Fruit fly (Drosophila melanogaster) whole organism, prepupa: ENCODE measurements around the gene SP555.
A peak's percentile ranks its signal among the peaks of the same experiment; 100 is the strongest.

ENCODE experiments used
- CG10669 ChIP-seq: fragments of 200-800 bp; sonication (Bioruptor generic); optimal IDR thresholded peaks from 3 replicates; lab custom pipeline; 2018; ENCODE audit warnings: missing biosample characterization, mild to moderate bottlenecking, missing genetic modification characterization, moderate library complexity
- CG11294 ChIP-seq: fragments of 200-800 bp; sonication (Bioruptor generic); IDR thresholded peaks from 2 replicates; pipeline ENCODE4 v1.3.6; 2022; ENCODE audit warnings: missing biosample characterization, missing genetic modification characterization
- CG1621 ChIP-seq: fragments of 200-800 bp; sonication (Bioruptor generic); optimal IDR thresholded peaks from 3 replicates; lab custom pipeline; 2018; ENCODE audit warnings: missing biosample characterization, mild to moderate bottlenecking, missing genetic modification characterization
- CG16779 ChIP-seq: fragments of 200-800 bp; sonication (Bioruptor generic); optimal IDR thresholded peaks from 3 replicates; lab custom pipeline; 2017; ENCODE audit warnings: missing biosample characterization, mild to moderate bottlenecking, missing genetic modification characterization
- CG3032 ChIP-seq: fragments of 200-800 bp; optimal IDR thresholded peaks from 2 replicates; lab custom pipeline; 2019; ENCODE audit warnings: missing biosample characterization, mild to moderate bottlenecking, missing genetic modification characterization, moderate library complexity
- CG31627 ChIP-seq: fragments of 200-800 bp; sonication (Bioruptor generic); optimal IDR thresholded peaks from 3 replicates; lab custom pipeline; 2016; ENCODE audit warnings: missing biosample characterization, missing genetic modification characterization
- CG32006 ChIP-seq: fragments of 200-800 bp; sonication (Bioruptor generic); optimal IDR thresholded peaks from 3 replicates; lab custom pipeline; 2017; ENCODE audit warnings: missing biosample characterization, mild to moderate bottlenecking, missing genetic modification characterization
- CG34406 ChIP-seq: fragments of 200-800 bp; sonication (Bioruptor generic); optimal IDR thresholded peaks from 3 replicates; lab custom pipeline; 2016; ENCODE audit warnings: missing biosample characterization, missing genetic modification characterization
- CG3919 ChIP-seq: fragments of 200-800 bp; sonication (Bioruptor generic); optimal IDR thresholded peaks from 3 replicates; lab custom pipeline; 2016; ENCODE audit warnings: missing biosample characterization, missing genetic modification characterization
- CG4318 ChIP-seq: fragments of 200-800 bp; sonication (Bioruptor generic); optimal IDR thresholded peaks from 3 replicates; lab custom pipeline; 2017; ENCODE audit warnings: missing biosample characterization, mild to moderate bottlenecking, missing genetic modification characterization
- CG6163 ChIP-seq: fragments of 200-800 bp; sonication (Bioruptor generic); IDR thresholded peaks from 3 replicates; pipeline ENCODE4 v1.3.6; 2022; ENCODE audit warnings: missing biosample characterization, missing genetic modification characterization
- CG6276 ChIP-seq: fragments of 200-800 bp; sonication (Bioruptor generic); optimal IDR thresholded peaks from 2 replicates; lab custom pipeline; 2017; ENCODE audit warnings: missing biosample characterization, mild to moderate bottlenecking, missing genetic modification characterization
- CG6792 ChIP-seq: fragments of 200-800 bp; sonication (Bioruptor generic); optimal IDR thresholded peaks from 3 replicates; lab custom pipeline; 2016; ENCODE audit warnings: missing biosample characterization, missing genetic modification characterization
- CG6808 ChIP-seq: fragments of 200-800 bp; sonication (Bioruptor generic); optimal IDR thresholded peaks from 3 replicates; lab custom pipeline; 2017; ENCODE audit warnings: missing biosample characterization, missing genetic modification characterization, mild to moderate bottlenecking, moderate library complexity, missing genetic modification reagents
- CG8119 ChIP-seq: fragments of 200-800 bp; sonication (Bioruptor generic); IDR thresholded peaks from 3 replicates; pipeline ENCODE4 v1.3.6; 2022; ENCODE audit warnings: missing biosample characterization, missing genetic modification characterization
- CG8319 ChIP-seq: fragments of 200-800 bp; sonication (Bioruptor generic); optimal IDR thresholded peaks from 3 replicates; lab custom pipeline; 2016; ENCODE audit warnings: missing biosample characterization, missing genetic modification characterization
- CG9139 ChIP-seq: fragments of 200-800 bp; sonication (Bioruptor generic); optimal IDR thresholded peaks from 3 replicates; lab custom pipeline; 2017; ENCODE audit warnings: missing biosample characterization, mild to moderate bottlenecking, missing genetic modification characterization
- Eip75B ChIP-seq: fragments of 200-800 bp; sonication (Bioruptor generic); optimal IDR thresholded peaks from 3 replicates; lab custom pipeline; 2016; ENCODE audit warnings: missing biosample characterization, missing genetic modification characterization
- Eip78C ChIP-seq: fragments of 200-800 bp; sonication (Bioruptor generic); peaks from one replicate; lab custom pipeline; 2016; ENCODE audit warnings: missing biosample characterization, missing genetic modification characterization
- Eip93F ChIP-seq: fragments of 200-800 bp; sonication (Bioruptor generic); optimal IDR thresholded peaks from 2 replicates; lab custom pipeline; 2016; ENCODE audit warnings: missing biosample characterization, mild to moderate bottlenecking, missing genetic modification characterization
- Ets21C ChIP-seq: fragments of 200-800 bp; sonication (Bioruptor generic); optimal IDR thresholded peaks from 3 replicates; lab custom pipeline; 2016; ENCODE audit warnings: missing biosample characterization, missing genetic modification characterization
- Ets96B ChIP-seq: fragments of 200-800 bp; optimal IDR thresholded peaks from 2 replicates; lab custom pipeline; 2019; ENCODE audit warnings: missing biosample characterization, mild to moderate bottlenecking, missing genetic modification characterization, moderate library complexity
- Gug ChIP-seq: fragments of 200-800 bp; sonication (Bioruptor generic); IDR thresholded peaks from 2 replicates; pipeline ENCODE4 v1.3.6; 2022; ENCODE audit warnings: missing biosample characterization, missing genetic modification characterization
- Hr38 ChIP-seq: sonication (Bioruptor generic); optimal IDR thresholded peaks from 2 replicates; lab custom pipeline; 2016; ENCODE audit warnings: missing biosample characterization, missing genetic modification characterization
- Hr39 ChIP-seq: fragments of 200-800 bp; sonication (Bioruptor generic); optimal IDR thresholded peaks from 2 replicates; lab custom pipeline; 2016; ENCODE audit warnings: missing biosample characterization, missing genetic modification characterization
- Met ChIP-seq: fragments of 200-800 bp; sonication (Bioruptor generic); optimal IDR thresholded peaks from 3 replicates; lab custom pipeline; 2016; ENCODE audit warnings: missing biosample characterization, missing genetic modification characterization
- Smox ChIP-seq: fragments of 200-800 bp; sonication (Bioruptor generic); optimal IDR thresholded peaks from 3 replicates; lab custom pipeline; 2016; ENCODE audit warnings: missing biosample characterization, missing genetic modification characterization
- Sox102F ChIP-seq: fragments of 200-800 bp; sonication (Bioruptor generic); optimal IDR thresholded peaks from 2 replicates; lab custom pipeline; 2016; ENCODE audit warnings: missing biosample characterization, mild to moderate bottlenecking, missing genetic modification characterization
- Sox14 ChIP-seq: fragments of 200-800 bp; sonication (Bioruptor generic); optimal IDR thresholded peaks from 3 replicates; lab custom pipeline; 2016; ENCODE audit warnings: missing biosample characterization, missing genetic modification characterization
- Sox15 ChIP-seq: fragments of 200-800 bp; sonication (Bioruptor generic); optimal IDR thresholded peaks from 3 replicates; lab custom pipeline; 2016; ENCODE audit warnings: missing biosample characterization, missing genetic modification characterization
- cyc ChIP-seq: fragments of 200-800 bp; sonication (Bioruptor generic); optimal IDR thresholded peaks from 3 replicates; lab custom pipeline; 2016; ENCODE audit warnings: missing biosample characterization, missing genetic modification characterization
- dsx ChIP-seq: fragments of 200-800 bp; optimal IDR thresholded peaks from 3 replicates; lab custom pipeline; 2019; ENCODE audit warnings: missing biosample characterization, mild to moderate bottlenecking, missing genetic modification characterization, moderate library complexity; ENCODE audit not compliant: poor library complexity, severe bottlenecking
- esn ChIP-seq: fragments of 200-800 bp; sonication (Bioruptor generic); optimal IDR thresholded peaks from 2 replicates; lab custom pipeline; 2016; ENCODE audit warnings: missing biosample characterization, mild to moderate bottlenecking, missing genetic modification characterization, moderate library complexity
- fd59A ChIP-seq: fragments of 200-800 bp; sonication (Bioruptor generic); optimal IDR thresholded peaks from 2 replicates; lab custom pipeline; 2017; ENCODE audit warnings: missing biosample characterization, mild to moderate bottlenecking, missing genetic modification characterization, missing genetic modification reagents
- fkh ChIP-seq: fragments of 200-800 bp; sonication (Bioruptor generic); optimal IDR thresholded peaks from 3 replicates; lab custom pipeline; 2017; ENCODE audit warnings: missing biosample characterization, mild to moderate bottlenecking, missing genetic modification characterization, moderate library complexity
- lz ChIP-seq: fragments of 200-800 bp; sonication (Bioruptor generic); optimal IDR thresholded peaks from 3 replicates; lab custom pipeline; 2016; ENCODE audit warnings: missing biosample characterization, missing genetic modification characterization
- spab ChIP-seq: fragments of 200-800 bp; sonication (Bioruptor generic); optimal IDR thresholded peaks from 2 replicates; lab custom pipeline; 2017; ENCODE audit warnings: missing biosample characterization, mild to moderate bottlenecking, missing genetic modification characterization, missing genetic modification reagents
- ss ChIP-seq, 2 experiments: fragments of 200-800 bp; sonication (Bioruptor generic); optimal IDR thresholded peaks; 2 replicates in 1 of 2; 3 replicates in 1 of 2; lab custom pipeline; 2017 to 2018; ENCODE audit warnings: mild to moderate bottlenecking in 2 of 2, missing biosample characterization in 2 of 2, missing genetic modification characterization in 2 of 2, moderate library complexity in 1 of 2
- svp ChIP-seq: fragments of 200-800 bp; sonication (Bioruptor generic); peaks from one replicate; lab custom pipeline; 2016; ENCODE audit warnings: missing biosample characterization, missing genetic modification characterization
- topi ChIP-seq: fragments of 200-800 bp; sonication (Bioruptor generic); optimal IDR thresholded peaks from 3 replicates; lab custom pipeline; 2016; ENCODE audit warnings: missing biosample characterization, missing genetic modification characterization
- vri ChIP-seq: fragments of 200-800 bp; sonication (Bioruptor generic); optimal IDR thresholded peaks from 3 replicates; lab custom pipeline; 2016; ENCODE audit warnings: missing biosample characterization, mild to moderate bottlenecking, missing genetic modification characterization

The SP555 gene

dm6 chr2L:5080225-5080867 is 42.8 kb downstream of the SP555 start (continued):
- TF ChIP-seq CG34406 (GFP tag; lab: Kevin White, UChicago), result peak; percentile 52
- no peak for TF ChIP-seq vri (GFP tag; lab: Kevin White, UChicago)
- no peak for TF ChIP-seq Sox102F (GFP tag; lab: Kevin White, UChicago)
- TF ChIP-seq fd59A (GFP tag; lab: Kevin White, UChicago), result peak; percentile 80
- TF ChIP-seq CG16779 (tag; lab: Kevin White, UChicago), result peak; percentile 70
- peak; percentile 77 for TF ChIP-seq CG9139 (GFP tag; lab: Kevin White, UChicago)
- peak; percentile 87 to 90 for TF ChIP-seq ss (GFP tag; optimal IDR thresholded peaks at IDR 0.05; lab: Kevin White, UChicago)
- TF ChIP-seq Hr38 (GFP tag; lab: Kevin White, UChicago), result no peak
- TF ChIP-seq CG3032 (tag; lab: Kevin White, UChicago), result peak; percentile 84
- peak; percentile 80 for TF ChIP-seq spab (GFP tag; lab: Kevin White, UChicago)
- TF ChIP-seq Smox, result no peak
- TF ChIP-seq Gug (GFP tag; lab: Robert Waterston, UW), result peak; percentile 85
- no peak for TF ChIP-seq CG8319 (GFP tag; lab: Kevin White, UChicago)
- peak; percentile 58 for TF ChIP-seq CG1621
- TF ChIP-seq Met, result no peak
- TF ChIP-seq Eip93F (GFP tag; lab: Kevin White, UChicago), result no peak
- no peak for TF ChIP-seq Sox15 (GFP tag; lab: Kevin White, UChicago)
- no peak; the same call in none of the 3 replicates for TF ChIP-seq CG6163 (GFP tag; lab: Robert Waterston, UW)
- TF ChIP-seq dsx, result peak; percentile 78
- peak; percentile 82 for TF ChIP-seq Ets96B (tag; lab: Kevin White, UChicago)
- peak; percentile 80 for TF ChIP-seq CG10669 (GFP tag; lab: Kevin White, UChicago)
- no peak for TF ChIP-seq Hr39 (GFP tag; lab: Kevin White, UChicago)
- TF ChIP-seq CG8119, result peak; percentile 96
- TF ChIP-seq CG6808 (GFP tag; lab: Kevin White, UChicago), result peak; percentile 82
- TF ChIP-seq CG6792, result peak; percentile 53
- TF ChIP-seq CG6276 (GFP tag; lab: Kevin White, UChicago), result peak; percentile 95
- peak; percentile 77 for TF ChIP-seq CG11294
- peak; percentile 49 for TF ChIP-seq Sox14 (GFP tag; lab: Kevin White, UChicago)
- no peak for TF ChIP-seq Ets21C (GFP tag; lab: Kevin White, UChicago)
- peak; percentile 81 for TF ChIP-seq CG3919 (GFP tag; lab: Kevin White, UChicago)
- TF ChIP-seq Eip75B (GFP tag; lab: Kevin White, UChicago), result peak; percentile 56
- no peak for TF ChIP-seq lz (GFP tag; lab: Kevin White, UChicago)
- no peak for TF ChIP-seq cyc (GFP tag; lab: Kevin White, UChicago)

DNA sequence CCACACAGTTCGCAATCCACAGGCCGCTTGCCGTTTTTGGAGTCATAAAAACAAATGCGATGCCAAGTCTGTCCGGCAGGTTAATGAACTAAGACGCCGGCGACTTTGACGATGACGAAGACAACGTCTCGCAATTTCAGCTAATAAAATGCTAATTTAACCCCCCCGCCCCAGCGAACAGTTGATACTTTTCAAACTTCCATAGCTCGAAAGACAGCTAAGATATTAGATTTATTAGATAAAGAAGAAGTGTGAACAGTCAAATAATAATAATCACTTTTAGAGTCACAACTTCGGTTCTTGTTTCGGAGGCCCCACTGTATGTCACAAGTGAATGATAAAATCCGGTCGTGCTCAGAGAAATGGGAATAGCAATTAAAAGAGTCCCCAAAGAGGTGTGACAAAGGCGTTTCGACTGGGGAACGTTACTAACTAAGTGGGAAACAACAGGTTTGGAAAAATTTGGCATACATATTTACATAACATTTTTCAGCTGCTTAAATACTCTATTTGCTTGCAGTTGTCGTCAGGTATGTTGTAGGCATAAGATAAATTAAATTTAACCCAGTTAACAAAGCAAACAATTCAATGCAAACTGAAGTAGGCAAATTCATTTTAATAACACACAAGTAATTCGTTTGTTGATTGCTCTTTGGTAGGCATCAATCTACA is 47.2 kb downstream of the SP555 start:
- TF ChIP-seq Eip78C (GFP tag; lab: Kevin White, UChicago) (peak; percentile 29), CG4318 (no peak), esn (GFP tag; lab: Kevin White, UChicago) (peak; percentile 52), Ets21C (GFP tag; lab: Kevin White, UChicago) (peak; percentile 19), CG31627 (peak; percentile 28), Met (peak; percentile 47), Hr39 (GFP tag; lab: Kevin White, UChicago) (no peak), topi (GFP tag; lab: Kevin White, UChicago) (peak; percentile 24), fkh (GFP tag; lab: Kevin White, UChicago) (peak; percentile 12), lz (GFP tag; lab: Kevin White, UChicago) (peak; percentile 52), dsx (no peak), svp (peak; percentile 43), vri (GFP tag; lab: Kevin White, UChicago) (peak; percentile 57), CG32006 (GFP tag; lab: Kevin White, UChicago) (peak; percentile 20), Sox14 (GFP tag; lab: Kevin White, UChicago) (peak; percentile 33)
